Worm (Caenorhabditis elegans): ENCODE measurements around the gene K08E5.6.

DNA sequence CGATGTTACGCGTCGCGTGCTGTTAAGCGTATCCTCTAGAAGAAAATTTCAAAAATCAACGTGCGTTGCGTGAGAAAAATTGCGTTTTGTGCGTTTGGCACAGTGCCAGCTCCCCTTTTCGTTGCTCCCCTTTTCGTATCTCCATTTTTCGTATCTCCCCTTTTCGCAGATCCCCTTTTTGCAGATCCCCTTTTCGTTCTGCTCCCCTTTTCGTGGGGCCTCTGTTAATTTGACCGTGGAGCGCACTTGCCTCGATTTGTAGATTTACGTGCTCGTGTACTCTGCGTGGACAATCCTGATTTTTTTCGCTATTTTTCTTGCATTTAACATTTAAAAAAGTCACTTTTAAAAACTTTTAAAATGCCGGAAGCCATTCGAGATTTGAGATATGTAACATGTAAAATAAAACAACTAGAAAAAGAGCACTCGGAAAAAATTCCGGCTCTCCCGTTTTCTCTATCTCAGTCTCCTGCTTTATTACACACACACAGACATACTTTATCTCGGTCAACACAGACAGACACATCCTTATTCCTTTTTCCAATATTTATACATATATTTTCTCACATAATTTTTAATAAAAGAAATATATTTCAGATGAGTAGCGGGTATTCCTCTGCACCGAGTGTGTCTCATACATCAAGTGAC lies 17.1 kb upstream of the K08E5.6 start, which contains the start of gene ttll-4:
- TF ChIP-seq him-1 (tag; optimal IDR thresholded peaks at IDR 0.05): peak; percentile 38
- no peak for TF ChIP-seq dao-5 (tag; optimal IDR thresholded peaks at IDR 0.05)
